Worm (Caenorhabditis elegans) whole organism, late embryonic: ENCODE data around the gene R04B5.6.

Source experiments
- ceh-19 ChIP-seq: fragments of 200-800 bp; sonication (Bioruptor generic); optimal IDR thresholded peaks from 2 replicates; lab custom pipeline; 2018; ENCODE audit warnings: mild to moderate bottlenecking, missing genetic modification characterization, missing compliant biosample characterization
- ceh-22 ChIP-seq: sonication (generic microtip); optimal IDR thresholded peaks from 2 replicates; lab custom pipeline; 2017; ENCODE audit warnings: missing biosample characterization, missing genetic modification characterization
- ceh-45 ChIP-seq: fragments of 200-800 bp; sonication (Bioruptor generic); IDR thresholded peaks from 2 replicates; pipeline ENCODE4 v1.3.6; 2022; ENCODE audit warnings: missing genetic modification reagents, missing genetic modification characterization, missing compliant biosample characterization
- fax-1 ChIP-seq: sonication (generic microtip); optimal IDR thresholded peaks from 2 replicates; lab custom pipeline; 2016; ENCODE audit warnings: missing genotype, missing genetic modification characterization, missing compliant biosample characterization
- hlh-8 ChIP-seq: sonication (generic microtip); optimal IDR thresholded peaks from 2 replicates; lab custom pipeline; 2016; ENCODE audit warnings: missing genotype, missing genetic modification characterization, missing compliant biosample characterization
- lin-11 ChIP-seq: fragments of 200-800 bp; sonication (Bioruptor generic); optimal IDR thresholded peaks from 2 replicates; lab custom pipeline; 2018; ENCODE audit warnings: mild to moderate bottlenecking, missing genetic modification characterization, missing compliant biosample characterization
- nhr-11 ChIP-seq: fragments of 150-350 bp; optimal IDR thresholded peaks from 2 replicates; lab custom pipeline; 2014; ENCODE audit warnings: missing biosample characterization, missing genetic modification characterization
- sdc-2 ChIP-seq: sonication (generic microtip); optimal IDR thresholded peaks from 2 replicates; lab custom pipeline; 2016; ENCODE audit warnings: missing genotype, missing genetic modification characterization, missing compliant biosample characterization
- tbx-2 ChIP-seq: sonication (generic microtip); optimal IDR thresholded peaks from 2 replicates; lab custom pipeline; 2016; ENCODE audit warnings: missing genetic modification characterization, missing compliant biosample characterization
- unc-3 ChIP-seq, 2 experiments: fragments of 200-800 bp in 1 of 2; sonication (Bioruptor generic) in 1 of 2; sonication (generic microtip) in 1 of 2; conservative IDR thresholded peaks in 1 of 2; optimal IDR thresholded peaks in 1 of 2; 2 replicates each; pipeline versions ENCODE4 v1.3.6 to Lab custom; 2016 to 2022; ENCODE audit warnings: missing compliant biosample characterization in 2 of 2, missing genetic modification characterization in 2 of 2, missing genetic modification reagents in 1 of 2
- unc-86 ChIP-seq: sonication (generic microtip); optimal IDR thresholded peaks from 2 replicates; lab custom pipeline; 2016; ENCODE audit warnings: missing genetic modification characterization, missing compliant biosample characterization

ce11 chrV:10083999-10084468 is 930 bp upstream of the R04B5.6 start, which contains the start of gene nhr-12:
- TF ChIP-seq fax-1 (tag; lab: Kevin White, UChicago) (no peak), unc-86 (no peak), lin-11 (no peak), nhr-11 (tag; lab: Kevin White, UChicago) (no peak), ceh-19 (GFP tag; lab: Kevin White, UChicago) (no peak), unc-3 (GFP tag; conservative IDR thresholded peaks at IDR 0.05; lab: Robert Waterston, UW) (no peak), unc-3 (tag; optimal IDR thresholded peaks at IDR 0.05; lab: Kevin White, UChicago) (no peak), hlh-8 (tag; lab: Kevin White, UChicago) (no peak), sdc-2 (tag; lab: Kevin White, UChicago) (no peak), ceh-22 (no peak), ceh-45 (GFP tag; lab: Robert Waterston, UW) (no peak), tbx-2 (no peak)
